Fruit fly (Drosophila melanogaster) whole organism, pupa: ENCODE measurements around the gene fid.

Source experiments
- CG10348 ChIP-seq: fragments of 200-800 bp; sonication (Bioruptor generic); IDR thresholded peaks from 2 replicates; pipeline ENCODE4 v1.3.6; 2022; ENCODE audit warnings: missing biosample characterization, missing genetic modification characterization
- CG14655 ChIP-seq: fragments of 200-800 bp; sonication (Bioruptor generic); optimal IDR thresholded peaks from 3 replicates; lab custom pipeline; 2017; ENCODE audit warnings: mild to moderate bottlenecking, missing biosample characterization, missing genetic modification reagents, missing genetic modification characterization
- CG32121 ChIP-seq: fragments of 200-800 bp; sonication (Bioruptor generic); IDR thresholded peaks from 2 replicates; pipeline ENCODE4 v1.3.6; 2022; ENCODE audit warnings: missing biosample characterization, missing genetic modification characterization
- CG4496 ChIP-seq: fragments of 200-800 bp; sonication (Bioruptor generic); IDR thresholded peaks from 3 replicates; pipeline ENCODE4 v1.3.6; 2022; ENCODE audit warnings: missing biosample characterization, missing genetic modification characterization
- CG8301 ChIP-seq: fragments of 200-800 bp; sonication (Bioruptor generic); optimal IDR thresholded peaks from 2 replicates; lab custom pipeline; 2018; ENCODE audit warnings: missing biosample characterization, mild to moderate bottlenecking, missing genetic modification characterization
- D1 ChIP-seq: fragments of 200-800 bp; sonication (Bioruptor generic); optimal IDR thresholded peaks from 2 replicates; lab custom pipeline; 2018; ENCODE audit warnings: missing biosample characterization, mild to moderate bottlenecking, missing genetic modification characterization, moderate library complexity
- EcR ChIP-seq: fragments of 200-800 bp; sonication (Bioruptor generic); optimal IDR thresholded peaks from 3 replicates; lab custom pipeline; 2019; ENCODE audit warnings: missing biosample characterization, missing genetic modification characterization, mild to moderate bottlenecking, moderate library complexity, missing genetic modification reagents
- Pif1A ChIP-seq: fragments of 200-800 bp; sonication (Bioruptor generic); optimal IDR thresholded peaks from 3 replicates; lab custom pipeline; 2016; ENCODE audit warnings: missing biosample characterization, missing genetic modification characterization
- Pif1B ChIP-seq: fragments of 200-800 bp; sonication (Bioruptor generic); optimal IDR thresholded peaks from 3 replicates; lab custom pipeline; 2016; ENCODE audit warnings: missing biosample characterization, missing genetic modification characterization
- gl ChIP-seq: fragments of 200-800 bp; sonication (Bioruptor generic); optimal IDR thresholded peaks from 2 replicates; lab custom pipeline; 2018; ENCODE audit warnings: missing biosample characterization, mild to moderate bottlenecking, missing genetic modification characterization

dm6 chr3R:25941310-25941709 lies 28.6 kb upstream of the fid start:
- TF ChIP-seq CG14655 (GFP tag; lab: Kevin White, UChicago), result no peak
- TF ChIP-seq D1 (tag; lab: Kevin White, UChicago), result no peak
- TF ChIP-seq CG32121 (GFP tag; lab: Robert Waterston, UW), result no peak
- TF ChIP-seq CG4496 (GFP tag; lab: Robert Waterston, UW), result no peak
- no peak for TF ChIP-seq gl (tag; lab: Kevin White, UChicago)
- no peak for TF ChIP-seq Pif1B (GFP tag; lab: Kevin White, UChicago)
- TF ChIP-seq CG8301 (tag; lab: Kevin White, UChicago), result no peak
- no peak for TF ChIP-seq Pif1A
- no peak for TF ChIP-seq EcR (GFP tag; lab: Kevin White, UChicago)
- TF ChIP-seq CG10348 (GFP tag; lab: Robert Waterston, UW), result no peak
